Worm (Caenorhabditis elegans) whole organism, young adult: ENCODE data around the gene ace-4.
A peak's percentile ranks its signal among the peaks of the same experiment; 100 is the strongest.

Source experiments
- B0019.2 ChIP-seq: fragments of 200-800 bp; sonication (Bioruptor generic); conservative IDR thresholded peaks from 2 replicates; pipeline ENCODE4 v1.3.6; 2022; ENCODE audit warnings: missing genetic modification reagents, missing genetic modification characterization, missing compliant biosample characterization
- B0261.1 ChIP-seq: sonication (generic microtip); optimal IDR thresholded peaks from 2 replicates; lab custom pipeline; 2016; ENCODE audit warnings: mild to moderate bottlenecking, missing genetic modification characterization, moderate library complexity, missing compliant biosample characterization
- C06A6.2 ChIP-seq: fragments of 200-800 bp; sonication (Bioruptor generic); conservative IDR thresholded peaks from 2 replicates; pipeline ENCODE4 v1.3.6; 2022; ENCODE audit warnings: missing genetic modification characterization, missing compliant biosample characterization
- D2030.7 ChIP-seq: fragments of 200-800 bp; sonication (Bioruptor generic); IDR thresholded peaks from 2 replicates; pipeline ENCODE4 v1.3.6; 2022; ENCODE audit warnings: missing genetic modification reagents, missing genetic modification characterization, missing compliant biosample characterization
- F23B12.7 ChIP-seq: sonication (generic microtip); optimal IDR thresholded peaks from 2 replicates; lab custom pipeline; 2017; ENCODE audit warnings: missing genetic modification characterization, mild to moderate bottlenecking, missing compliant biosample characterization, antibody characterized with exemption, moderate library complexity; ENCODE audit not compliant: insufficient read depth
- F37B4.10 ChIP-seq: fragments of 200-800 bp; sonication (Bioruptor generic); IDR thresholded peaks from 2 replicates; pipeline ENCODE4 v1.3.6; 2022; ENCODE audit warnings: missing genetic modification characterization, missing compliant biosample characterization
- F52B5.7 ChIP-seq: sonication (generic microtip); optimal IDR thresholded peaks from 2 replicates; lab custom pipeline; 2016; ENCODE audit warnings: mild to moderate bottlenecking, missing genetic modification characterization, missing compliant biosample characterization
- F55B11.4 ChIP-seq: sonication (generic microtip); optimal IDR thresholded peaks from 2 replicates; lab custom pipeline; 2016; ENCODE audit warnings: missing compliant biosample characterization, missing genetic modification characterization, borderline replicate concordance; ENCODE audit not compliant: insufficient read depth
- F57A8.1 ChIP-seq: fragments of 200-800 bp; sonication (Bioruptor generic); optimal IDR thresholded peaks from 2 replicates; lab custom pipeline; 2018; ENCODE audit warnings: mild to moderate bottlenecking, missing genetic modification characterization, moderate library complexity, missing compliant biosample characterization
- F57C9.4 ChIP-seq: sonication (generic microtip); optimal IDR thresholded peaks from 2 replicates; lab custom pipeline; 2017; ENCODE audit warnings: mild to moderate bottlenecking, missing genetic modification characterization, missing compliant biosample characterization
- Y95B8A.8 ChIP-seq: fragments of 200-800 bp; sonication (Bioruptor generic); IDR thresholded peaks from 2 replicates; pipeline ENCODE4 v1.3.6; 2022; ENCODE audit warnings: missing genetic modification reagents, missing genetic modification characterization, missing compliant biosample characterization
- ZK185.1 ChIP-seq: sonication (generic microtip); optimal IDR thresholded peaks from 2 replicates; lab custom pipeline; 2016; ENCODE audit warnings: mild to moderate bottlenecking, missing genetic modification characterization, missing compliant biosample characterization; ENCODE audit not compliant: poor library complexity, severe bottlenecking
- akir-1 ChIP-seq: fragments of 200-800 bp; sonication (Bioruptor generic); optimal IDR thresholded peaks from 2 replicates; lab custom pipeline; 2018; ENCODE audit warnings: mild to moderate bottlenecking, missing genetic modification characterization, moderate library complexity, missing compliant biosample characterization
- aptf-2 ChIP-seq: fragments of 200-800 bp; sonication (Bioruptor generic); conservative IDR thresholded peaks from 2 replicates; pipeline ENCODE4 v1.3.6; 2022; ENCODE audit warnings: missing genetic modification reagents, missing genetic modification characterization, missing compliant biosample characterization
- attf-5 ChIP-seq: fragments of 200-800 bp; sonication (Bioruptor generic); optimal IDR thresholded peaks from 2 replicates; lab custom pipeline; 2018; ENCODE audit warnings: mild to moderate bottlenecking, missing genetic modification characterization, missing compliant biosample characterization
- attf-6 ChIP-seq: fragments of 200-800 bp; sonication (Bioruptor generic); IDR thresholded peaks from 2 replicates; pipeline ENCODE4 v1.3.6; 2022; ENCODE audit warnings: missing genetic modification reagents, missing genetic modification characterization, missing compliant biosample characterization
- bed-1 ChIP-seq: fragments of 200-800 bp; sonication (Bioruptor generic); IDR thresholded peaks from 2 replicates; pipeline ENCODE4 v1.3.6; 2022; ENCODE audit warnings: missing genetic modification reagents, missing genetic modification characterization, missing compliant biosample characterization
- ceh-27 ChIP-seq: fragments of 200-800 bp; sonication (Bioruptor generic); optimal IDR thresholded peaks from 2 replicates; lab custom pipeline; 2018; ENCODE audit warnings: mild to moderate bottlenecking, missing genetic modification characterization, moderate library complexity, missing compliant biosample characterization
- die-1 ChIP-seq: sonication (generic microtip); optimal IDR thresholded peaks from 2 replicates; lab custom pipeline; 2016; ENCODE audit warnings: missing genotype, mild to moderate bottlenecking, missing genetic modification characterization, missing compliant biosample characterization
- egl-44 ChIP-seq: fragments of 200-800 bp; sonication (Bioruptor generic); IDR thresholded peaks from 2 replicates; pipeline ENCODE4 v1.3.6; 2022; ENCODE audit warnings: missing genetic modification reagents, missing genetic modification characterization, missing compliant biosample characterization
- ets-4 ChIP-seq: fragments of 200-800 bp; sonication (Bioruptor generic); optimal IDR thresholded peaks from 2 replicates; lab custom pipeline; 2018; ENCODE audit warnings: mild to moderate bottlenecking, missing genetic modification characterization, missing compliant biosample characterization
- fkh-3 ChIP-seq: sonication (generic microtip); optimal IDR thresholded peaks from 2 replicates; lab custom pipeline; 2016; ENCODE audit warnings: mild to moderate bottlenecking, missing genetic modification characterization, missing compliant biosample characterization
- gei-17 ChIP-seq: fragments of 200-800 bp; sonication (Bioruptor generic); optimal IDR thresholded peaks from 2 replicates; lab custom pipeline; 2018; ENCODE audit warnings: mild to moderate bottlenecking, missing genetic modification characterization, missing compliant biosample characterization
- him-1 ChIP-seq: sonication (generic microtip); optimal IDR thresholded peaks from 2 replicates; lab custom pipeline; 2016; ENCODE audit warnings: missing genotype, missing genetic modification reagents, missing genetic modification characterization, missing compliant biosample characterization
- hlh-26 ChIP-seq: fragments of 200-800 bp; sonication (Bioruptor generic); conservative IDR thresholded peaks from 2 replicates; pipeline ENCODE4 v1.3.6; 2022; ENCODE audit warnings: missing genetic modification reagents, missing genetic modification characterization, missing compliant biosample characterization
- lin-35 ChIP-seq, 3 experiments: fragments of 150-350 bp in 2 of 3; sonication (generic microtip) in 1 of 3; optimal IDR thresholded peaks; 2 replicates each; lab custom pipeline; 2014 to 2018; ENCODE audit warnings: missing biosample characterization in 3 of 3, missing genetic modification characterization in 3 of 3, missing genetic modification reagents in 3 of 3
- lin-54 ChIP-seq: fragments of 200-800 bp; sonication (Bioruptor generic); optimal IDR thresholded peaks from 2 replicates; lab custom pipeline; 2018; ENCODE audit warnings: mild to moderate bottlenecking, missing genetic modification characterization, missing compliant biosample characterization
- lsl-1 ChIP-seq: fragments of 200-800 bp; sonication (Bioruptor generic); optimal IDR thresholded peaks from 2 replicates; lab custom pipeline; 2018; ENCODE audit warnings: mild to moderate bottlenecking, missing genetic modification characterization, moderate library complexity, missing compliant biosample characterization
- madf-3 ChIP-seq: fragments of 200-800 bp; sonication (Bioruptor generic); IDR thresholded peaks from 2 replicates; pipeline ENCODE4 v1.3.6; 2022; ENCODE audit warnings: missing genetic modification reagents, missing genetic modification characterization, missing compliant biosample characterization
- mes-4 ChIP-seq: sonication (generic microtip); optimal IDR thresholded peaks from 2 replicates; lab custom pipeline; 2016; ENCODE audit warnings: missing genotype, missing genetic modification characterization, missing compliant biosample characterization
- nhr-27 ChIP-seq: fragments of 200-800 bp; sonication (Bioruptor generic); optimal IDR thresholded peaks from 2 replicates; lab custom pipeline; 2018; ENCODE audit warnings: mild to moderate bottlenecking, missing genetic modification characterization, moderate library complexity, missing compliant biosample characterization
- pha-4 ChIP-seq: fragments of 150-350 bp; sonication (generic microtip); optimal IDR thresholded peaks from 2 replicates; lab custom pipeline; 2014; ENCODE audit warnings: missing biosample characterization, missing genetic modification reagents, missing genetic modification characterization
- repo-1 ChIP-seq: sonication (generic microtip); optimal IDR thresholded peaks from 2 replicates; lab custom pipeline; 2017; ENCODE audit warnings: mild to moderate bottlenecking, missing genetic modification characterization, missing compliant biosample characterization
- rpc-1 ChIP-seq, 2 experiments: fragments of 150-350 bp in 1 of 2; sonication (generic microtip) in 1 of 2; optimal IDR thresholded peaks; 2 replicates each; lab custom pipeline; 2014 to 2018; ENCODE audit warnings: missing biosample characterization in 1 of 2, missing genetic modification characterization in 1 of 2, missing genetic modification reagents in 1 of 2, missing genotype in 1 of 2
- sdz-38 ChIP-seq: sonication (generic microtip); optimal IDR thresholded peaks from 2 replicates; lab custom pipeline; 2016; ENCODE audit warnings: missing genotype, missing genetic modification characterization, missing compliant biosample characterization
- snpc-3.4 ChIP-seq: sonication (generic microtip); optimal IDR thresholded peaks from 2 replicates; lab custom pipeline; 2017; ENCODE audit warnings: missing genetic modification characterization, mild to moderate bottlenecking, missing compliant biosample characterization, antibody characterized with exemption, moderate library complexity, missing genotype, missing genetic modification reagents
- snpc-4 ChIP-seq, 5 experiments: fragments of 150-350 bp in 1 of 5; sonication (generic microtip) in 4 of 5; optimal IDR thresholded peaks; 2 replicates each; lab custom pipeline; 2014 to 2018; ENCODE audit warnings: missing genetic modification characterization in 5 of 5, missing biosample characterization in 3 of 5, antibody characterized with exemption in 2 of 5, mild to moderate bottlenecking in 2 of 5, missing compliant biosample characterization in 2 of 5, missing genotype in 2 of 5, moderate library complexity in 2 of 5, missing genetic modification reagents in 1 of 5
- sptf-2 ChIP-seq: fragments of 200-800 bp; sonication (Bioruptor generic); optimal IDR thresholded peaks from 2 replicates; lab custom pipeline; 2018; ENCODE audit warnings: mild to moderate bottlenecking, missing genetic modification characterization, missing compliant biosample characterization
- tbp1 ChIP-seq: fragments of 200-800 bp; sonication (Bioruptor generic); optimal IDR thresholded peaks from 2 replicates; lab custom pipeline; 2018; ENCODE audit warnings: mild to moderate bottlenecking, missing genetic modification characterization, missing compliant biosample characterization
- tbx-9 ChIP-seq: sonication (generic microtip); optimal IDR thresholded peaks from 2 replicates; lab custom pipeline; 2016; ENCODE audit warnings: borderline replicate concordance, missing genetic modification characterization, inconsistent platforms, missing compliant biosample characterization
- xnd-1 ChIP-seq: sonication (generic microtip); optimal IDR thresholded peaks from 2 replicates; lab custom pipeline; 2016; ENCODE audit warnings: missing genotype, missing genetic modification reagents, missing genetic modification characterization, missing compliant biosample characterization
- zim-3 ChIP-seq: sonication (generic microtip); optimal IDR thresholded peaks from 2 replicates; lab custom pipeline; 2017; ENCODE audit warnings: mild to moderate bottlenecking, missing genetic modification characterization, moderate library complexity, missing compliant biosample characterization
- ztf-22 ChIP-seq: fragments of 200-800 bp; sonication (Bioruptor generic); optimal IDR thresholded peaks from 2 replicates; lab custom pipeline; 2018; ENCODE audit warnings: mild to moderate bottlenecking, missing genetic modification characterization, moderate library complexity, missing compliant biosample characterization
- ztf-25 ChIP-seq: fragments of 200-800 bp; sonication (Bioruptor generic); IDR thresholded peaks from 2 replicates; pipeline ENCODE4 v1.3.6; 2022; ENCODE audit warnings: missing genetic modification reagents, missing genetic modification characterization, missing compliant biosample characterization
- ztf-3 ChIP-seq: fragments of 200-800 bp; sonication (Bioruptor generic); optimal IDR thresholded peaks from 2 replicates; lab custom pipeline; 2018; ENCODE audit warnings: mild to moderate bottlenecking, missing genetic modification characterization, missing compliant biosample characterization

Gene ace-4

DNA sequence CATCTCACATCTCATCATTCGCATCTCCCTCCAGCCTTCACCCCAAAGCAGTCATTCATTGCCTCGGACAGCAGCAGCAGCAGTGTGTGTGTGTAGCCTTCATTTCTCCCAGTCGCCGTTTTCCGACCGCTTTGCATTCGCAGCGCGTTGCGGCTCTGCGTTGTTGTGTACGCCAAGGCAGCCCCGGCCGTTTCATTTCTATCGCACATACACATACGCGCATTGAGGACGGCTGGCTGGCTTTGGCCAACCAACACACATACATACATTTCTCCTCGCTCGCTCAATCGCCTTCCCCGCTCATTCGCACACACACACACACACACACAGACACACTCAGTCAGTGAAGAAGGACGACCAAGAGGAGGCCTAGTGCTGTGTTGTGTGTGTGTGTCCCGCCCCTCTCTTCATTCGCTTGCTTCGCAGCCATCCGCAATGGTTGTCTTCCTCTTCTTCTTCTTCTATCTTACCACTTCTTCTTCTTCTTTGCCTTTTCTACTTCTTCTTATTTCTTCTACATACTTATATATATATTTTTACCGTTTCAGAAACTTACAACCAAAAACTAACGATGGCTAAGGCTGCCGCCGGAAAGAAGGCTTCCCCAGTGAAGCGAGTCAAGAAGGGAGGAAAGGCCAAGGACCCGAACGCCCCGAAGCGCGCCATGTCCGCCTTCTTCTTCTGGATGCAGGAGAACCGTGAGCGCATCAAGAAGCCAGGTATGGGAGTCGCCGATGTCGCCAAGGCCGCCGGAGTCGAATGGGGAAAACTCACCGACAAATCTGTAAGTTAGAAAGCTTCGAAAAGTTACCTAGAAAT lies 52.5 kb downstream of the ace-4 start, which contains the start of gene hmg-1.1:
Gene hmg-1.1, plus strand, starts transcription at position 549 of the 819 bp plus-strand sequence.
- TF ChIP-seq akir-1 (GFP tag; lab: Kevin White, UChicago), result peak; percentile 35
- no peak for TF ChIP-seq fkh-3 (tag; lab: Kevin White, UChicago)
- no peak for TF ChIP-seq B0019.2 (GFP tag; lab: Robert Waterston, UW)
- TF ChIP-seq nhr-27 (tag; lab: Kevin White, UChicago), result no peak
- peak; percentile 49 for TF ChIP-seq gei-17 (GFP tag; lab: Kevin White, UChicago)
- peak; percentile 23; the same call in 1 of the 2 replicates for TF ChIP-seq C06A6.2 (GFP tag; lab: Robert Waterston, UW)
- peak in 1 of 3 experiments; percentile 75 for TF ChIP-seq lin-35 (GFP tag; optimal IDR thresholded peaks at IDR 0.05; lab: Kevin White, UChicago)
- no peak for TF ChIP-seq hlh-26 (GFP tag; lab: Robert Waterston, UW)
- TF ChIP-seq Y95B8A.8 (GFP tag; lab: Robert Waterston, UW), result 0 out of 2 replicates have a peak, but pooled peaks have one; percentile 38
- no peak for TF ChIP-seq ztf-3 (GFP tag; lab: Kevin White, UChicago)
- TF ChIP-seq ZK185.1 (tag; lab: Kevin White, UChicago), result peak; percentile 41
- TF ChIP-seq ceh-27 (GFP tag; lab: Kevin White, UChicago), result peak; percentile 87
- TF ChIP-seq F23B12.7, result no peak
- TF ChIP-seq lsl-1 (GFP tag; lab: Kevin White, UChicago), result peak; percentile 8
- TF ChIP-seq B0261.1 (tag; lab: Kevin White, UChicago), result no peak
- TF ChIP-seq sdz-38, result no peak
- 0 out of 2 replicates have a peak, but pooled peaks have one; percentile 42 for TF ChIP-seq aptf-2 (GFP tag; lab: Robert Waterston, UW)
- TF ChIP-seq sptf-2 (GFP tag; lab: Kevin White, UChicago), result no peak
- TF ChIP-seq bed-1 (GFP tag; lab: Robert Waterston, UW), result no peak
- TF ChIP-seq snpc-4 (GFP tag; optimal IDR thresholded peaks at IDR 0.05; lab: Kevin White, UChicago), result no peak
- peak; percentile 17 to 70 (median 52) for TF ChIP-seq snpc-4 (tag; optimal IDR thresholded peaks at IDR 0.05; lab: Kevin White, UChicago)
- no peak for TF ChIP-seq F55B11.4 (tag; lab: Kevin White, UChicago)
- peak; percentile 17 for TF ChIP-seq repo-1 (tag; lab: Kevin White, UChicago)
- no peak for TF ChIP-seq die-1 (tag; lab: Kevin White, UChicago)
- no peak for TF ChIP-seq xnd-1 (tag; lab: Kevin White, UChicago)
- TF ChIP-seq F37B4.10 (GFP tag; lab: Robert Waterston, UW), result no peak
- TF ChIP-seq attf-6, result no peak
- TF ChIP-seq him-1 (tag; lab: Kevin White, UChicago), result no peak
- TF ChIP-seq F52B5.7, result no peak
- TF ChIP-seq egl-44, result peak; percentile 56; the same call in 1 of the 2 replicates
- no peak for TF ChIP-seq F57A8.1 (GFP tag; lab: Kevin White, UChicago)
- no peak for TF ChIP-seq rpc-1 (optimal IDR thresholded peaks at IDR 0.05; lab: Kevin White, UChicago)
- TF ChIP-seq rpc-1 (tag; optimal IDR thresholded peaks at IDR 0.05; lab: Kevin White, UChicago), result no peak
- no peak for TF ChIP-seq tbx-9
- no peak for TF ChIP-seq snpc-3.4 (tag; lab: Kevin White, UChicago)
- no peak for TF ChIP-seq F57C9.4 (tag; lab: Kevin White, UChicago)
- no peak for TF ChIP-seq D2030.7
- no peak for TF ChIP-seq ztf-22 (GFP tag; lab: Kevin White, UChicago)
- peak; percentile 29 for TF ChIP-seq zim-3 (tag; lab: Kevin White, UChicago)
- no peak for TF ChIP-seq ztf-25
- TF ChIP-seq lin-54 (GFP tag; lab: Kevin White, UChicago), result peak; percentile 75
- TF ChIP-seq attf-5 (GFP tag; lab: Kevin White, UChicago), result peak; percentile 81
- TF ChIP-seq tbp1 (GFP tag; lab: Kevin White, UChicago), result peak; percentile 55
- TF ChIP-seq ets-4 (GFP tag; lab: Kevin White, UChicago), result peak; percentile 75
- TF ChIP-seq mes-4 (tag; lab: Kevin White, UChicago), result no peak
- TF ChIP-seq pha-4 (tag; lab: Kevin White, UChicago), result no peak
- 0 out of 2 replicates have a peak, but pooled peaks have one; percentile 52 for TF ChIP-seq madf-3 (GFP tag; lab: Robert Waterston, UW)
